Worm (Caenorhabditis elegans): ENCODE data around the gene F35C11.6.

F35C11.6 gene

DNA sequence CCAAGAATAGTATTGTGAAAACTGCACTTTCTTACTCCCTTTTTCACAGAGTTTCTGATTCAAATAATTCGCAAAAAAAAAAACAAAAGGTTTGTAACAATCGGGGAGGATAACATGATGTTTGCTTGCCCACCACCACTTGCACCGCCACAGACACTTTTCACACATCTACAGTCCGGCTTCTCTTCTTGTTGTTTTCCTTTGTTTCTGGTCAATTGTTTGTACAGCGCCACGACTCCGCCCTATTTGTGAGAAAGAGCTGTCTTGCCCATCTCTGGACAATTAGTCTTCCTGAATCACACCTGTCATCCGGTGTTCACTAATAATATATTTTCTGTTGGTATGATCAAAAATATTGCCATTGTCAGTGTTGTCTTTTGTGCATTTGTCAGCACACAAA lies 28.0 kb downstream of the F35C11.6 start, which contains the start of gene M110.9:
Gene M110.9 (plus strand): TSS at position 301 of the 400 bp plus-strand sequence.
- TF ChIP-seq mes-2 (tag; optimal IDR thresholded peaks at IDR 0.05; ENCODE audit: poor library complexity, severe bottlenecking) (no peak), arid-1 (GFP tag; conservative IDR thresholded peaks at IDR 0.05) (no peak), zip-11 (GFP tag; IDR thresholded peaks at IDR 0.05) (no peak), sdz-12 (GFP tag; optimal IDR thresholded peaks at IDR 0.05) (no peak), nhr-10 (tag; optimal IDR thresholded peaks at IDR 0.05) (no peak), egl-27 (tag; optimal IDR thresholded peaks at IDR 0.05) (no peak), unc-39 (tag; optimal IDR thresholded peaks at IDR 0.05) (no peak), fos-1 (tag; optimal IDR thresholded peaks at IDR 0.05) (no peak), daf-8 (GFP tag; IDR thresholded peaks at IDR 0.05) (no peak), ceh-28 (tag; optimal IDR thresholded peaks at IDR 0.05) (no peak), F49E8.2 (tag; optimal IDR thresholded peaks at IDR 0.05; ENCODE audit: borderline replicate concordance) (no peak), Y105C5A.15 (GFP tag; IDR thresholded peaks at IDR 0.05) (no peak), ceh-32 (tag; optimal IDR thresholded peaks at IDR 0.05; ENCODE audit: poor library complexity) (no peak), F10B5.3 (tag; optimal IDR thresholded peaks at IDR 0.05) (no peak), duxl-1 (tag; optimal IDR thresholded peaks at IDR 0.05; ENCODE audit: poor library complexity) (no peak), tra-1 (GFP tag; IDR thresholded peaks at IDR 0.05) (no peak)

- TF ChIP-seq nhr-28 (tag; optimal IDR thresholded peaks at IDR 0.05) (peak; percentile 52), lin-1 (GFP tag; IDR thresholded peaks at IDR 0.05) (0 out of 2 replicates have a peak, but pooled peaks have one; percentile 13), mep-1 (tag; optimal IDR thresholded peaks at IDR 0.05) (peak; percentile 23), lsy-2 (tag; optimal IDR thresholded peaks at IDR 0.05) (peak in 1 of 2 experiments; percentile 23), pha-4 (GFP tag; IDR thresholded peaks at IDR 0.05) (peak; percentile 29; the same call in 1 of the 2 replicates), pha-4 (tag; optimal IDR thresholded peaks at IDR 0.05) (peak; percentile 37), nhr-10 (tag; optimal IDR thresholded peaks at IDR 0.05) (no peak), dve-1 (tag; optimal IDR thresholded peaks at IDR 0.05; ENCODE audit: insufficient read depth) (peak; percentile 81), spr-3 (GFP tag; optimal IDR thresholded peaks at IDR 0.05) (no peak), pqm-1 (tag; optimal IDR thresholded peaks at IDR 0.05) (peak; percentile 48), Y48G9A.11 (GFP tag; IDR thresholded peaks at IDR 0.05) (no peak), set-16 (GFP tag; IDR thresholded peaks at IDR 0.05) (no peak), daf-16 (GFP tag; optimal IDR thresholded peaks at IDR 0.05) (no peak), daf-16 (tag; optimal IDR thresholded peaks at IDR 0.05) (peak; percentile 76), hlh-30 (tag; optimal IDR thresholded peaks at IDR 0.05; ENCODE audit: insufficient read depth) (peak; percentile 50), hlh-11 (tag; optimal IDR thresholded peaks at IDR 0.05) (peak; percentile 51), dmd-6 (GFP tag; IDR thresholded peaks at IDR 0.05) (peak; percentile 64), spr-1 (tag; optimal IDR thresholded peaks at IDR 0.05) (no peak)
These were observed 32.5 kb downstream of the F35C11.6 start for ce11 chrII:8226475-8226874.

- TF ChIP-seq spr-1 (tag; optimal IDR thresholded peaks at IDR 0.05) (no peak), dmd-6 (GFP tag; IDR thresholded peaks at IDR 0.05) (no peak), aha-1 (tag) (peak; percentile 56), fkh-10 (GFP tag; optimal IDR thresholded peaks at IDR 0.05) (no peak), mep-1 (tag; optimal IDR thresholded peaks at IDR 0.05) (peak; percentile 14), dpl-1 (GFP tag; optimal IDR thresholded peaks at IDR 0.05) (no peak), ces-1 (GFP tag; optimal IDR thresholded peaks at IDR 0.05) (no peak), unc-62 (GFP tag; optimal IDR thresholded peaks at IDR 0.05 in 1 of 2) (peak in 1 of 2 experiments; percentile 23), unc-62 (tag; optimal IDR thresholded peaks at IDR 0.05) (no peak), lin-1 (GFP tag; IDR thresholded peaks at IDR 0.05) (no peak), nhr-77 (tag; optimal IDR thresholded peaks at IDR 0.05) (no peak), hlh-30 (tag; optimal IDR thresholded peaks at IDR 0.05; ENCODE audit: insufficient read depth) (peak; percentile 60), nhr-10 (tag; optimal IDR thresholded peaks at IDR 0.05) (no peak), nhr-111 (GFP tag; optimal IDR thresholded peaks at IDR 0.05) (no peak), unc-130 (GFP tag; optimal IDR thresholded peaks at IDR 0.05) (no peak), F10B5.3 (tag; optimal IDR thresholded peaks at IDR 0.05) (no peak)
These were observed 33.0 kb downstream of the F35C11.6 start for ce11 chrII:8225914-8226313.
